Fruit fly (Drosophila melanogaster) whole organism, embryonic: ENCODE data around the gene CG13949.

Source experiments
- Aef1 ChIP-seq: fragments of 200-800 bp; sonication (Bioruptor generic); IDR thresholded peaks from 3 replicates; pipeline ENCODE4 v1.3.6; 2022; ENCODE audit warnings: missing biosample characterization, missing genetic modification characterization
- Asciz ChIP-seq: fragments of 200-800 bp; sonication (Bioruptor generic); optimal IDR thresholded peaks from 2 replicates; lab custom pipeline; 2017; ENCODE audit warnings: missing biosample characterization, mild to moderate bottlenecking, missing genetic modification characterization, missing genetic modification reagents
- Atf6 ChIP-seq: fragments of 200-800 bp; sonication (Bioruptor generic); IDR thresholded peaks from 2 replicates; pipeline ENCODE4 v1.3.6; 2022; ENCODE audit warnings: missing biosample characterization, missing genetic modification characterization
- CG11085 ChIP-seq: fragments of 200-800 bp; sonication (Bioruptor generic); IDR thresholded peaks from 2 replicates; pipeline ENCODE4 v1.3.6; 2022; ENCODE audit warnings: missing biosample characterization, missing genetic modification characterization
- CG11696 ChIP-seq: fragments of 200-800 bp; sonication (Bioruptor generic); IDR thresholded peaks from 2 replicates; pipeline ENCODE4 v1.3.6; 2022; ENCODE audit warnings: missing biosample characterization, missing genetic modification characterization
- CG15011 ChIP-seq: fragments of 200-800 bp; sonication (Bioruptor generic); optimal IDR thresholded peaks from 3 replicates; lab custom pipeline; 2018; ENCODE audit warnings: missing biosample characterization, mild to moderate bottlenecking, missing genetic modification characterization
- CG15601 ChIP-seq: fragments of 200-800 bp; sonication (Bioruptor generic); optimal IDR thresholded peaks from 3 replicates; lab custom pipeline; 2019; ENCODE audit warnings: missing biosample characterization, mild to moderate bottlenecking, missing genetic modification characterization, moderate library complexity
- CG2889 ChIP-seq: fragments of 200-800 bp; sonication (Bioruptor generic); IDR thresholded peaks from 3 replicates; pipeline ENCODE4 v1.3.6; 2022; ENCODE audit warnings: missing biosample characterization, missing genetic modification characterization
- CG3163 ChIP-seq: fragments of 200-800 bp; sonication (Bioruptor generic); optimal IDR thresholded peaks from 3 replicates; lab custom pipeline; 2016; ENCODE audit warnings: missing biosample characterization, missing genetic modification characterization
- CG6254 ChIP-seq: fragments of 200-800 bp; sonication (Bioruptor generic); optimal IDR thresholded peaks from 3 replicates; lab custom pipeline; 2017; ENCODE audit warnings: mild to moderate bottlenecking, missing biosample characterization, missing genetic modification reagents, missing genetic modification characterization
- CG6272 ChIP-seq: fragments of 200-800 bp; sonication (Bioruptor generic); IDR thresholded peaks from 2 replicates; pipeline ENCODE4 v1.3.6; 2022; ENCODE audit warnings: missing biosample characterization, missing genetic modification characterization
- CG6813 ChIP-seq: fragments of 200-800 bp; sonication (Bioruptor generic); optimal IDR thresholded peaks from 2 replicates; lab custom pipeline; 2017; ENCODE audit warnings: missing biosample characterization, missing genetic modification characterization, mild to moderate bottlenecking, moderate library complexity, missing genetic modification reagents
- CG7357 ChIP-seq: fragments of 200-800 bp; sonication (Bioruptor generic); IDR thresholded peaks from 3 replicates; pipeline ENCODE4 v1.3.6; 2022; ENCODE audit warnings: missing biosample characterization, missing genetic modification characterization
- CG8281 ChIP-seq: fragments of 200-800 bp; sonication (Bioruptor generic); optimal IDR thresholded peaks from 2 replicates; lab custom pipeline; 2018; ENCODE audit warnings: missing biosample characterization, mild to moderate bottlenecking, missing genetic modification characterization, moderate library complexity
- Chrac-16 ChIP-seq: fragments of 200-800 bp; sonication (Bioruptor generic); optimal IDR thresholded peaks from 3 replicates; lab custom pipeline; 2016; ENCODE audit warnings: missing biosample characterization, missing genetic modification characterization
- Deaf1 ChIP-seq: fragments of 200-800 bp; optimal IDR thresholded peaks from 3 replicates; lab custom pipeline; 2019; ENCODE audit warnings: missing biosample characterization, mild to moderate bottlenecking, missing genetic modification characterization, moderate library complexity
- Dref ChIP-seq: fragments of 200-800 bp; sonication (Bioruptor generic); IDR thresholded peaks from 2 replicates; pipeline ENCODE4 v1.3.6; 2022; ENCODE audit warnings: missing biosample characterization, missing genetic modification characterization
- Fer3 ChIP-seq: fragments of 200-800 bp; sonication (Bioruptor generic); optimal IDR thresholded peaks from 2 replicates; lab custom pipeline; 2018; ENCODE audit warnings: missing biosample characterization, mild to moderate bottlenecking, missing genetic modification characterization, moderate library complexity
- GATAe ChIP-seq: fragments of 200-800 bp; sonication (Bioruptor generic); conservative IDR thresholded peaks from 2 replicates; pipeline ENCODE4 v1.3.6; 2022; ENCODE audit warnings: missing biosample characterization, missing genetic modification characterization
- Gug ChIP-seq: fragments of 200-800 bp; sonication (Bioruptor generic); IDR thresholded peaks from 4 replicates; pipeline ENCODE4 v1.3.6; 2022; ENCODE audit warnings: missing biosample characterization, missing genetic modification characterization
- H2.0 ChIP-seq: fragments of 200-800 bp; sonication (Bioruptor generic); IDR thresholded peaks from 2 replicates; pipeline ENCODE4 v1.3.6; 2022; ENCODE audit warnings: missing biosample characterization, missing genetic modification characterization
- Hand ChIP-seq: fragments of 200-800 bp; sonication (Bioruptor generic); optimal IDR thresholded peaks from 2 replicates; lab custom pipeline; 2017; ENCODE audit warnings: mild to moderate bottlenecking, missing biosample characterization, missing genetic modification reagents, missing genetic modification characterization
- Hmr ChIP-seq: fragments of 200-800 bp; sonication (Bioruptor generic); optimal IDR thresholded peaks from 3 replicates; lab custom pipeline; 2017; ENCODE audit warnings: mild to moderate bottlenecking, missing biosample characterization, missing genetic modification reagents, missing genetic modification characterization
- Mes4 ChIP-seq: fragments of 200-800 bp; sonication (Bioruptor generic); optimal IDR thresholded peaks from 2 replicates; lab custom pipeline; 2016; ENCODE audit warnings: missing biosample characterization, missing genetic modification characterization
- NK7.1 ChIP-seq: fragments of 200-800 bp; sonication (Bioruptor generic); optimal IDR thresholded peaks from 3 replicates; lab custom pipeline; 2016; ENCODE audit warnings: missing biosample characterization, missing genetic modification characterization
- Oli ChIP-seq: fragments of 200-800 bp; sonication (Bioruptor generic); optimal IDR thresholded peaks from 2 replicates; lab custom pipeline; 2018; ENCODE audit warnings: missing biosample characterization, mild to moderate bottlenecking, missing genetic modification characterization, moderate library complexity
- Trl ChIP-seq, 3 experiments: fragments of >200 bp in 2 of 3; fragments of 200-800 bp in 1 of 3; sonication (Bioruptor generic) in 1 of 3; optimal IDR thresholded peaks; 2 replicates in 1 of 3; 3 replicates in 2 of 3; lab custom pipeline; 2016 to 2017; ENCODE audit warnings: missing biosample characterization in 1 of 3, missing genetic modification characterization in 1 of 3
- amos ChIP-seq: fragments of 200-800 bp; sonication (Bioruptor generic); IDR thresholded peaks from 2 replicates; pipeline ENCODE4 v1.3.6; 2022; ENCODE audit warnings: missing biosample characterization, missing genetic modification characterization; ENCODE audit not compliant: partially characterized antibody
- aop ChIP-seq: fragments of 200-800 bp; sonication (Bioruptor generic); IDR thresholded peaks from 2 replicates; pipeline ENCODE4 v1.3.6; 2022; ENCODE audit warnings: missing biosample characterization, missing genetic modification characterization
- br ChIP-seq: fragments of >200 bp; optimal IDR thresholded peaks from 2 replicates; lab custom pipeline; 2017
- chm ChIP-seq: fragments of 200-800 bp; sonication (Bioruptor generic); IDR thresholded peaks from 2 replicates; pipeline ENCODE4 v1.3.6; 2022; ENCODE audit warnings: missing biosample characterization, missing genetic modification characterization
- crc ChIP-seq: fragments of 200-800 bp; sonication (Bioruptor generic); optimal IDR thresholded peaks from 2 replicates; lab custom pipeline; 2016; ENCODE audit warnings: missing biosample characterization, missing genetic modification characterization
- da ChIP-seq: fragments of 200-800 bp; sonication (Bioruptor generic); optimal IDR thresholded peaks from 2 replicates; lab custom pipeline; 2016; ENCODE audit warnings: missing biosample characterization, missing genetic modification characterization
- danr ChIP-seq: fragments of 200-800 bp; sonication (Bioruptor generic); IDR thresholded peaks from 2 replicates; pipeline ENCODE4 v1.3.6; 2022; ENCODE audit warnings: missing biosample characterization, missing genetic modification characterization
- dimm ChIP-seq: fragments of 200-800 bp; sonication (Bioruptor generic); IDR thresholded peaks from 2 replicates; pipeline ENCODE4 v1.3.6; 2022; ENCODE audit warnings: missing biosample characterization, missing genetic modification characterization
- dpn ChIP-seq, 2 experiments: fragments of 200-800 bp; sonication (Bioruptor generic); optimal IDR thresholded peaks; 3 replicates each; lab custom pipeline; 2016; ENCODE audit warnings: missing biosample characterization in 2 of 2, missing genetic modification characterization in 2 of 2
- exex ChIP-seq: fragments of 200-800 bp; sonication (Bioruptor generic); optimal IDR thresholded peaks from 4 replicates; lab custom pipeline; 2018; ENCODE audit warnings: missing biosample characterization, mild to moderate bottlenecking, missing genetic modification characterization, moderate library complexity
- ftz-f1 ChIP-seq: fragments of 200-800 bp; sonication (Bioruptor generic); optimal IDR thresholded peaks from 2 replicates; lab custom pipeline; 2016; ENCODE audit warnings: missing biosample characterization, missing genetic modification characterization
- gce ChIP-seq: fragments of 200-800 bp; sonication (Bioruptor generic); IDR thresholded peaks from 3 replicates; pipeline ENCODE4 v1.3.6; 2022; ENCODE audit warnings: missing biosample characterization, missing genetic modification characterization
- grau ChIP-seq: fragments of 200-800 bp; optimal IDR thresholded peaks from 3 replicates; lab custom pipeline; 2019; ENCODE audit warnings: missing biosample characterization, mild to moderate bottlenecking, missing genetic modification characterization, moderate library complexity
- jigr1 ChIP-seq: fragments of 200-800 bp; sonication (Bioruptor generic); IDR thresholded peaks from 3 replicates; pipeline ENCODE4 v1.3.6; 2022; ENCODE audit warnings: missing biosample characterization, missing genetic modification characterization
- luna ChIP-seq: fragments of 200-800 bp; sonication (Bioruptor generic); optimal IDR thresholded peaks from 2 replicates; lab custom pipeline; 2016; ENCODE audit warnings: missing biosample characterization, missing genetic modification characterization
- pzg ChIP-seq: fragments of 200-800 bp; sonication (Bioruptor generic); optimal IDR thresholded peaks from 3 replicates; lab custom pipeline; 2018; ENCODE audit warnings: missing biosample characterization, mild to moderate bottlenecking, missing genetic modification characterization, moderate library complexity
- ranshi ChIP-seq: fragments of 200-800 bp; sonication (Bioruptor generic); IDR thresholded peaks from 2 replicates; pipeline ENCODE4 v1.3.6; 2022; ENCODE audit warnings: missing biosample characterization, missing genetic modification characterization
- sd ChIP-seq: fragments of 200-800 bp; sonication (Bioruptor generic); optimal IDR thresholded peaks from 3 replicates; lab custom pipeline; 2018; ENCODE audit warnings: missing biosample characterization, mild to moderate bottlenecking, missing genetic modification characterization, moderate library complexity
- sens ChIP-seq: fragments of 200-800 bp; sonication (Bioruptor generic); peaks from one replicate; lab custom pipeline; 2016; ENCODE audit warnings: missing biosample characterization, missing genetic modification characterization
- sens-2 ChIP-seq: fragments of 200-800 bp; sonication (Bioruptor generic); IDR thresholded peaks from 2 replicates; pipeline ENCODE4 v1.3.6; 2022; ENCODE audit warnings: missing biosample characterization, missing genetic modification characterization
- slbo ChIP-seq: fragments of 200-800 bp; sonication (Bioruptor generic); IDR thresholded peaks from 2 replicates; pipeline ENCODE4 v1.3.6; 2022; ENCODE audit warnings: missing biosample characterization, missing genetic modification characterization
- slp2 ChIP-seq: fragments of 200-800 bp; sonication (Bioruptor generic); optimal IDR thresholded peaks from 2 replicates; lab custom pipeline; 2016; ENCODE audit warnings: missing biosample characterization, missing genetic modification characterization
- tll ChIP-seq, 2 experiments: fragments of 200-800 bp in 1 of 2; fragments of >200 bp in 1 of 2; sonication (Bioruptor generic) in 1 of 2; optimal IDR thresholded peaks; 2 replicates each; lab custom pipeline; 2017 to 2019; ENCODE audit warnings: missing biosample characterization in 2 of 2, missing genetic modification characterization in 2 of 2, mild to moderate bottlenecking in 1 of 2, moderate library complexity in 1 of 2
- wek ChIP-seq: fragments of 200-800 bp; sonication (Bioruptor generic); optimal IDR thresholded peaks from 3 replicates; lab custom pipeline; 2018; ENCODE audit warnings: missing biosample characterization, mild to moderate bottlenecking, missing genetic modification characterization, moderate library complexity

Gene CG13949

DNA sequence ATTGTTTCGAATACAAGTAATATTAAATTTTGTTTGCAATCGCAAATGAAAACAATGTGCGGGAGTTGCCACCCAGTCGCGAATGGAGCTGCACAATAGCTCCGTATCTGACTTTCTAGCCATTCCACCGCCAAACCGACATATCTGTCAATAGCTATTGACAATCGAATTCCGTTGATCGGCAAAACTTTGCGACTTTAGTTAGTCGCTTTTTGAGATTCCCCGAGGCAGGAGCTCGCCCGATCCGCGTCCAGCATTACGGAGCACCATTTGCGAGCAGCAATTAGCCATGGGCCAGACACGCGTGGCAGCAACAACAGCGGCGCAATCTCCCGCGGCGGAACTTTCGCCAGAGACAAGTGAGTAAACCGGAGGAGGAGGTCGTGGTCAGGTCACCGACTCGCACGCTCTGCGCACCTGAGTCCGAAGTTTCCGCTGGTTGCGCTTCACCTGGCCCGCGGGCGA lies 2.5 kb upstream of the CG13949 start, which contains the start of the genes CG4291 and kraken (continued):
- no peak for TF ChIP-seq CG6813 (GFP tag; lab: Kevin White, UChicago)
- no peak; the same call in 2 of the 3 replicates for TF ChIP-seq gce (GFP tag; lab: Robert Waterston, UW)
- TF ChIP-seq GATAe (GFP tag; lab: Robert Waterston, UW) = no peak
- peak; percentile 33; the same call in 1 of the 2 replicates for TF ChIP-seq ranshi
- TF ChIP-seq tll (GFP tag; optimal IDR thresholded peaks at IDR 0.05; lab: Kevin White, UChicago) = no peak
- TF ChIP-seq slp2 (GFP tag; lab: Kevin White, UChicago) = no peak
- TF ChIP-seq Aef1 = peak; percentile 56
- TF ChIP-seq H2.0 (GFP tag; lab: Robert Waterston, UW) = peak; percentile 53; the same call in 1 of the 2 replicates
- TF ChIP-seq sens-2 (GFP tag; lab: Robert Waterston, UW) = no peak
- no peak for TF ChIP-seq wek (GFP tag; lab: Kevin White, UChicago)
- TF ChIP-seq dpn (GFP tag; optimal IDR thresholded peaks at IDR 0.05; lab: Kevin White, UChicago) = peak; percentile 72 to 74
- TF ChIP-seq exex (tag; lab: Kevin White, UChicago) = peak; percentile 70
- TF ChIP-seq chm = peak; percentile 67
- TF ChIP-seq ftz-f1 (GFP tag; lab: Kevin White, UChicago) = peak; percentile 57
- TF ChIP-seq Atf6 (GFP tag; lab: Robert Waterston, UW) = peak; percentile 49; the same call in 1 of the 2 replicates
- TF ChIP-seq br = no peak
- peak; percentile 59 for TF ChIP-seq CG3163 (GFP tag; lab: Kevin White, UChicago)
- TF ChIP-seq Fer3 (tag; lab: Kevin White, UChicago) = peak; percentile 43
- TF ChIP-seq slbo (GFP tag; lab: Robert Waterston, UW) = peak; percentile 85
- TF ChIP-seq aop (GFP tag; lab: Robert Waterston, UW) = peak; percentile 62; the same call in 1 of the 2 replicates
- TF ChIP-seq NK7.1 (GFP tag; lab: Kevin White, UChicago) = no peak
- no peak for TF ChIP-seq CG2889 (GFP tag; lab: Robert Waterston, UW)
- peak; percentile 56 for TF ChIP-seq grau (tag; lab: Kevin White, UChicago)
- peak; percentile 93 for TF ChIP-seq CG15601 (tag; lab: Kevin White, UChicago)
- peak; percentile 71; the same call in 2 of the 4 replicates for TF ChIP-seq Gug (GFP tag; lab: Robert Waterston, UW)
- TF ChIP-seq CG7357 = no peak
- no peak for TF ChIP-seq Mes4 (GFP tag; lab: Kevin White, UChicago)
- TF ChIP-seq CG11696 (GFP tag; lab: Robert Waterston, UW) = no peak
- no peak for TF ChIP-seq luna (GFP tag; lab: Kevin White, UChicago)
- TF ChIP-seq Asciz (GFP tag; lab: Kevin White, UChicago) = no peak
- no peak for TF ChIP-seq dimm (GFP tag; lab: Robert Waterston, UW)
- peak; percentile 98 for TF ChIP-seq sd
- peak; percentile 9; the same call in 1 of the 2 replicates for TF ChIP-seq CG6272 (GFP tag; lab: Robert Waterston, UW)
- TF ChIP-seq Oli (tag; lab: Kevin White, UChicago) = no peak
- TF ChIP-seq CG15011 (GFP tag; lab: Kevin White, UChicago) = no peak
- peak; percentile 62 for TF ChIP-seq Deaf1
- peak; percentile 31; the same call in 1 of the 2 replicates for TF ChIP-seq CG11085 (GFP tag; lab: Robert Waterston, UW)
- peak; percentile 73 for TF ChIP-seq Dref (GFP tag; lab: Robert Waterston, UW)
- TF ChIP-seq Chrac-16 (GFP tag; lab: Kevin White, UChicago) = peak; percentile 31

dm6 chr2L:856001-856400 lies 864 bp downstream of the CG13949 start:
- TF ChIP-seq tll (GFP tag; optimal IDR thresholded peaks at IDR 0.05; lab: Kevin White, UChicago) (no peak), Hand (no peak), jigr1 (GFP tag; lab: Robert Waterston, UW) (no peak), CG15011 (GFP tag; lab: Kevin White, UChicago) (no peak), Trl (optimal IDR thresholded peaks at IDR 0.05; lab: Kevin White, UChicago) (no peak), Trl (GFP tag; optimal IDR thresholded peaks at IDR 0.05; lab: Kevin White, UChicago) (peak; percentile 6), danr (GFP tag; lab: Robert Waterston, UW) (no peak), pzg (GFP tag; lab: Kevin White, UChicago) (no peak), CG15601 (tag; lab: Kevin White, UChicago) (peak; percentile 49), crc (GFP tag; lab: Kevin White, UChicago) (no peak), Hmr (GFP tag; lab: Kevin White, UChicago) (peak; percentile 14), sens (GFP tag; lab: Kevin White, UChicago) (peak; percentile 82), amos (GFP tag; lab: Robert Waterston, UW) (no peak), da (GFP tag; lab: Kevin White, UChicago) (no peak), CG6254 (GFP tag; lab: Kevin White, UChicago) (peak; percentile 21), CG8281 (tag; lab: Kevin White, UChicago) (no peak)
